Worm (Caenorhabditis elegans): ENCODE data around the gene K01D12.15.

The K01D12.15 gene

ce11 chrV:12408996-12409395 lies 22.7 kb downstream of the K01D12.15 start (continued):
- TF ChIP-seq mdl-1 (tag; optimal IDR thresholded peaks at IDR 0.05) = no peak
- no peak for TF ChIP-seq crh-2 (tag; optimal IDR thresholded peaks at IDR 0.05)
- TF ChIP-seq ztf-11 (tag; optimal IDR thresholded peaks at IDR 0.05) = no peak
- no peak for TF ChIP-seq zag-1 (tag; optimal IDR thresholded peaks at IDR 0.05)
- TF ChIP-seq sma-3 (GFP tag; optimal IDR thresholded peaks at IDR 0.05) = no peak
- no peak for TF ChIP-seq F13H6.1 (tag; optimal IDR thresholded peaks at IDR 0.05)

ce11 chrV:12410416-12411001 lies 24.3 kb downstream of the K01D12.15 start, which contains the start of gene hrg-2:
Gene hrg-2, minus strand, starts transcription at chrV:12410513.
- peak; percentile 85 for TF ChIP-seq nhr-25 (tag; optimal IDR thresholded peaks at IDR 0.05)
- TF ChIP-seq lsy-2 (tag; optimal IDR thresholded peaks at IDR 0.05) = peak in 1 of 2 experiments; percentile 12
- TF ChIP-seq nhr-237 (tag; optimal IDR thresholded peaks at IDR 0.05) = no peak
- peak; percentile 24 for TF ChIP-seq nhr-21 (tag; optimal IDR thresholded peaks at IDR 0.05)
- peak; percentile 96 for TF ChIP-seq nhr-129 (tag; optimal IDR thresholded peaks at IDR 0.05)
- peak; percentile 55 for TF ChIP-seq sma-9 (GFP tag; optimal IDR thresholded peaks at IDR 0.05)
- no peak for TF ChIP-seq sma-9 (tag; optimal IDR thresholded peaks at IDR 0.05)
- TF ChIP-seq elt-1 (tag; optimal IDR thresholded peaks at IDR 0.05) = no peak

- TF ChIP-seq ama-1 (optimal IDR thresholded peaks at IDR 0.05) (no peak), nhr-77 (tag; optimal IDR thresholded peaks at IDR 0.05) (no peak), fos-1 (tag; optimal IDR thresholded peaks at IDR 0.05) (no peak), lin-11 (tag; optimal IDR thresholded peaks at IDR 0.05) (no peak), ztf-11 (tag; optimal IDR thresholded peaks at IDR 0.05) (no peak), nhr-23 (tag; optimal IDR thresholded peaks at IDR 0.05) (no peak), ztf-1 (GFP tag; conservative IDR thresholded peaks at IDR 0.05) (no peak), mab-5 (tag; optimal IDR thresholded peaks at IDR 0.05) (no peak), crh-2 (tag; optimal IDR thresholded peaks at IDR 0.05) (no peak), gmeb-1 (tag; optimal IDR thresholded peaks at IDR 0.05) (no peak), aly-2 (tag; optimal IDR thresholded peaks at IDR 0.05) (no peak), ztf-4 (tag; optimal IDR thresholded peaks at IDR 0.05) (no peak), F13H6.1 (tag; optimal IDR thresholded peaks at IDR 0.05) (no peak), sma-9 (GFP tag; optimal IDR thresholded peaks at IDR 0.05) (peak; percentile 42), sma-9 (tag; optimal IDR thresholded peaks at IDR 0.05) (no peak), mdl-1 (tag; optimal IDR thresholded peaks at IDR 0.05) (no peak), blmp-1 (tag; optimal IDR thresholded peaks at IDR 0.05; ENCODE audit: insufficient read depth) (peak; percentile 13), snpc-4 (tag; optimal IDR thresholded peaks at IDR 0.05) (no peak), nhr-237 (tag; optimal IDR thresholded peaks at IDR 0.05) (no peak), nhr-25 (tag; optimal IDR thresholded peaks at IDR 0.05) (peak; percentile 12)
These were observed 25.7 kb downstream of the K01D12.15 start, which contains the start of gene cdr-7 for ce11 chrV:12411909-12412308. Gene cdr-7, minus strand, starts transcription at chrV:12412113.

ce11 chrV:12412321-12412720 lies 26.1 kb downstream of the K01D12.15 start:
- TF ChIP-seq sma-9 (GFP tag; optimal IDR thresholded peaks at IDR 0.05) (no peak), sma-9 (tag; optimal IDR thresholded peaks at IDR 0.05) (no peak), skn-1 (tag; optimal IDR thresholded peaks at IDR 0.05) (no peak), crh-2 (tag; optimal IDR thresholded peaks at IDR 0.05) (no peak), unc-39 (tag; optimal IDR thresholded peaks at IDR 0.05) (no peak), ztf-1 (GFP tag; conservative IDR thresholded peaks at IDR 0.05) (no peak), sma-3 (GFP tag; optimal IDR thresholded peaks at IDR 0.05) (no peak), ceh-82 (tag; optimal IDR thresholded peaks at IDR 0.05) (no peak), snpc-4 (tag; optimal IDR thresholded peaks at IDR 0.05) (no peak), nhr-10 (tag; optimal IDR thresholded peaks at IDR 0.05) (no peak), sem-4 (tag; optimal IDR thresholded peaks at IDR 0.05) (no peak)

DNA sequence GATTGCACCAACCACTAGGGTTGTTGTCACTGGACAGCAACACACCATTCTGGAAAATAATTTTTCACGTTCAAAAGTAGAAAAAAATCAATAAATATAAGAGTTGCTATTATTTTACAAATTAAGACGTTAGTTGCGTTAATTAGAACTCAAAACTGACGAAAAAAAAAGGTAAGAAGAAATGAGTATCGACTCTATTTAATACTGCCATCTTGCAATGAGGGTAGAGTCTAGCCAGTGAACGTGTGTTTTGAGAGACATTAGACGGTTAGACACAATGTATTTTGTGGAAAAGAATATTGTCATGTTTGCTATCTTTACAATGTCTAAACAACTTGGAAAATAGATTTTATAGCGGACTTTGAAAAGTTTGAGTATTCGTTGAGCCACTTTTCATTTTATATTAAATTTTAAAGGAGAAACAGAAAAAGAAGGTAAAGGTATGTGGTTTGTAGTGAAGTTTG lies 27.4 kb downstream of the K01D12.15 start, which contains the start of gene cdr-6:
TSS of gene cdr-6 (minus strand) at position 51 of the 464 bp plus-strand sequence.
- TF ChIP-seq nhr-12 (tag; optimal IDR thresholded peaks at IDR 0.05) (no peak), snpc-4 (tag; optimal IDR thresholded peaks at IDR 0.05) (no peak), C34F6.9 (tag; optimal IDR thresholded peaks at IDR 0.05) (peak; percentile 32), ceh-82 (tag; optimal IDR thresholded peaks at IDR 0.05) (no peak), sma-9 (GFP tag; optimal IDR thresholded peaks at IDR 0.05) (peak; percentile 65), sma-9 (tag; optimal IDR thresholded peaks at IDR 0.05) (no peak), nhr-10 (tag; optimal IDR thresholded peaks at IDR 0.05) (no peak), lsy-2 (tag; optimal IDR thresholded peaks at IDR 0.05) (peak in 1 of 2 experiments; percentile 3), blmp-1 (tag; optimal IDR thresholded peaks at IDR 0.05; ENCODE audit: insufficient read depth) (no peak), F13H6.1 (tag; optimal IDR thresholded peaks at IDR 0.05) (peak; percentile 18), gmeb-1 (tag; optimal IDR thresholded peaks at IDR 0.05) (no peak), mdl-1 (tag; optimal IDR thresholded peaks at IDR 0.05) (no peak), lin-13 (GFP tag; optimal IDR thresholded peaks at IDR 0.05) (no peak), nhr-21 (tag; optimal IDR thresholded peaks at IDR 0.05) (no peak), fos-1 (tag; optimal IDR thresholded peaks at IDR 0.05) (peak; percentile 30), ZK546.5 (tag; optimal IDR thresholded peaks at IDR 0.05) (no peak)
